Worm (Caenorhabditis elegans): ENCODE data around the gene ZC477.2.

DNA sequence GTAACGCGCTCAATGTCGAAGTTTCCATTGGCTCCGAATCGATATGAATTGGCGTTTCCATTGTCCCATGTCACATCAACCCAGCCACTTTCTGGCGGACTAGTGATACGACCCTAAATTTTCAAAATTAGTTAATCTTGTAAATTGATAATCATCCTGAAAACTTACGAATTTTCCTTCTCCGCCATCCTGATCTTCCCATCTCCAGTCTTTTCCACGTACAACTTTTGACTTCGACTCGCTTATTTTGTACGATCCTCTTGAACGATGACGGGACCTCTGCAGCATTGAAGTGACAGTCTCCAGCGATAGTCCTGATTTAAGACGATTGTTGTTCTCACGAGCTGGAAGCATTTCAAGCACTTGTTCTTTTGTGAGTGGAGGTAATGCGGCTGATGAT, 31.1 kb downstream of the ZC477.2 start:
- TF ChIP-seq efl-1 (optimal IDR thresholded peaks at IDR 0.05) (no peak), efl-1 (GFP tag; optimal IDR thresholded peaks at IDR 0.05 in 1 of 2) (no peak), nhr-11 (tag; optimal IDR thresholded peaks at IDR 0.05) (no peak), pag-3 (tag; optimal IDR thresholded peaks at IDR 0.05; ENCODE audit: borderline replicate concordance, insufficient read depth) (no peak), nhr-237 (tag; optimal IDR thresholded peaks at IDR 0.05) (no peak), ceh-90 (tag; optimal IDR thresholded peaks at IDR 0.05) (no peak), skn-1 (tag; optimal IDR thresholded peaks at IDR 0.05) (no peak), ztf-11 (tag; optimal IDR thresholded peaks at IDR 0.05) (no peak), nhr-12 (tag; optimal IDR thresholded peaks at IDR 0.05) (no peak), mab-9 (GFP tag; IDR thresholded peaks at IDR 0.05) (no peak), ztf-4 (tag; optimal IDR thresholded peaks at IDR 0.05) (no peak), hlh-4 (tag; optimal IDR thresholded peaks at IDR 0.05) (no peak), unc-130 (tag; optimal IDR thresholded peaks at IDR 0.05) (no peak), aly-2 (tag; optimal IDR thresholded peaks at IDR 0.05) (no peak)
